Worm (Caenorhabditis elegans) whole organism, L4 larva: Measurements from ENCODE around the gene Y11D7A.5.
A peak's percentile ranks its signal among the peaks of the same experiment; 100 is the strongest.

Source experiments
- F10B5.3 ChIP-seq: sonication (generic microtip); optimal IDR thresholded peaks from 2 replicates; lab custom pipeline; 2016; ENCODE audit warnings: mild to moderate bottlenecking, missing genetic modification characterization, missing compliant biosample characterization
- F37D6.2 ChIP-seq: sonication (generic microtip); optimal IDR thresholded peaks from 2 replicates; lab custom pipeline; 2016; ENCODE audit warnings: mild to moderate bottlenecking, missing genetic modification characterization, missing compliant biosample characterization
- Y105C5A.15 ChIP-seq: fragments of 200-800 bp; sonication (Bioruptor generic); IDR thresholded peaks from 2 replicates; pipeline ENCODE4 v1.3.6; 2022; ENCODE audit warnings: missing genetic modification characterization, missing compliant biosample characterization
- Y75B8A.6 ChIP-seq: fragments of 200-800 bp; sonication (Bioruptor generic); IDR thresholded peaks from 2 replicates; pipeline ENCODE4 v1.3.6; 2022; ENCODE audit warnings: missing genetic modification reagents, missing genetic modification characterization, missing compliant biosample characterization
- ZK546.5 ChIP-seq, 2 experiments: sonication (generic microtip); optimal IDR thresholded peaks; 2 replicates each; lab custom pipeline; 2017; ENCODE audit warnings: missing biosample characterization in 2 of 2, missing genetic modification characterization in 2 of 2
- aha-1 ChIP-seq: fragments of 150-350 bp; peaks from one replicate; lab custom pipeline; 2014; ENCODE audit warnings: missing biosample characterization, missing genetic modification characterization
- ceh-20 ChIP-seq: fragments of 200-800 bp; sonication (Bioruptor generic); IDR thresholded peaks from 2 replicates; pipeline ENCODE4 v1.3.6; 2022; ENCODE audit warnings: missing genetic modification reagents, missing genetic modification characterization, missing compliant biosample characterization
- ceh-28 ChIP-seq: fragments of 150-350 bp; optimal IDR thresholded peaks from 2 replicates; lab custom pipeline; 2014; ENCODE audit warnings: missing biosample characterization, missing genetic modification reagents, missing genetic modification characterization
- ceh-44 ChIP-seq: fragments of 200-800 bp; sonication (Bioruptor generic); IDR thresholded peaks from 2 replicates; pipeline ENCODE4 v1.3.6; 2022; ENCODE audit warnings: missing genetic modification reagents, missing genetic modification characterization, missing compliant biosample characterization
- ceh-82 ChIP-seq: sonication (generic microtip); optimal IDR thresholded peaks from 2 replicates; lab custom pipeline; 2017; ENCODE audit warnings: missing biosample characterization, missing genetic modification characterization
- ces-1 ChIP-seq: fragments of 150-350 bp; sonication (generic microtip); optimal IDR thresholded peaks from 4 replicates; lab custom pipeline; 2014; ENCODE audit warnings: missing biosample characterization, missing genetic modification reagents, missing genetic modification characterization
- cey-2 ChIP-seq: sonication (generic microtip); optimal IDR thresholded peaks from 3 replicates; lab custom pipeline; 2017; ENCODE audit warnings: missing genetic modification characterization, mild to moderate bottlenecking, missing compliant biosample characterization, antibody characterized with exemption, borderline replicate concordance; ENCODE audit not compliant: insufficient read depth
- ctbp-1 ChIP-seq: fragments of 200-800 bp; sonication (Bioruptor generic); IDR thresholded peaks from 2 replicates; pipeline ENCODE4 v1.3.6; 2022; ENCODE audit warnings: missing genetic modification reagents, missing genetic modification characterization, missing compliant biosample characterization
- daf-16 ChIP-seq, 3 experiments: sonication (generic microtip); optimal IDR thresholded peaks; 2 replicates each; lab custom pipeline; 2016 to 2017; ENCODE audit warnings: missing genetic modification characterization in 3 of 3, missing genetic modification reagents in 3 of 3, mild to moderate bottlenecking in 2 of 3, missing compliant biosample characterization in 2 of 3, missing biosample characterization in 1 of 3, moderate library complexity in 1 of 3
- dmd-6 ChIP-seq: fragments of 200-800 bp; sonication (Bioruptor generic); IDR thresholded peaks from 2 replicates; pipeline ENCODE4 v1.3.6; 2022; ENCODE audit warnings: missing genetic modification reagents, missing genetic modification characterization, missing compliant biosample characterization
- dpl-1 ChIP-seq: fragments of 150-350 bp; optimal IDR thresholded peaks from 2 replicates; lab custom pipeline; 2014; ENCODE audit warnings: missing biosample characterization, missing genetic modification reagents, missing genetic modification characterization
- duxl-1 ChIP-seq: sonication (generic microtip); optimal IDR thresholded peaks from 2 replicates; lab custom pipeline; 2016; ENCODE audit warnings: mild to moderate bottlenecking, missing genetic modification characterization, moderate library complexity, missing compliant biosample characterization; ENCODE audit not compliant: poor library complexity
- dve-1 ChIP-seq: sonication (generic microtip); optimal IDR thresholded peaks from 2 replicates; lab custom pipeline; 2017; ENCODE audit warnings: antibody characterized with exemption, mild to moderate bottlenecking, missing genetic modification characterization, missing compliant biosample characterization; ENCODE audit not compliant: insufficient read depth
- egl-43 ChIP-seq: fragments of 200-800 bp; sonication (Bioruptor generic); IDR thresholded peaks from 2 replicates; pipeline ENCODE4 v1.3.6; 2022; ENCODE audit warnings: missing genetic modification reagents, missing genetic modification characterization, missing compliant biosample characterization
- fkh-10 ChIP-seq: fragments of 150-350 bp; optimal IDR thresholded peaks from 2 replicates; lab custom pipeline; 2014; ENCODE audit warnings: missing biosample characterization, missing genetic modification reagents, missing genetic modification characterization
- gei-8 ChIP-seq: fragments of 200-800 bp; sonication (Bioruptor generic); optimal IDR thresholded peaks from 2 replicates; lab custom pipeline; 2018; ENCODE audit warnings: mild to moderate bottlenecking, missing genetic modification characterization, missing compliant biosample characterization
- hif-1 ChIP-seq, 2 experiments: sonication (generic microtip); optimal IDR thresholded peaks; 2 replicates each; lab custom pipeline; 2016 to 2017; ENCODE audit warnings: missing compliant biosample characterization in 2 of 2, missing genetic modification characterization in 2 of 2, missing genetic modification reagents in 2 of 2, missing genotype in 2 of 2, mild to moderate bottlenecking in 1 of 2
- hlh-11 ChIP-seq: fragments of 200-800 bp; sonication (Bioruptor generic); optimal IDR thresholded peaks from 2 replicates; lab custom pipeline; 2018; ENCODE audit warnings: mild to moderate bottlenecking, missing genetic modification characterization, missing compliant biosample characterization
- hmg-1.1 ChIP-seq: fragments of 200-800 bp; sonication (Bioruptor generic); IDR thresholded peaks from 2 replicates; pipeline ENCODE4 v1.3.6; 2022; ENCODE audit warnings: missing genetic modification reagents, missing genetic modification characterization, missing compliant biosample characterization
- jun-1 ChIP-seq: fragments of 150-350 bp; optimal IDR thresholded peaks from 2 replicates; lab custom pipeline; 2014; ENCODE audit warnings: missing biosample characterization, missing genetic modification reagents, missing genetic modification characterization
- lin-1 ChIP-seq: fragments of 200-800 bp; sonication (Bioruptor generic); IDR thresholded peaks from 2 replicates; pipeline ENCODE4 v1.3.6; 2022; ENCODE audit warnings: missing genetic modification reagents, missing genetic modification characterization, missing compliant biosample characterization
- lin-13 ChIP-seq: fragments of 150-350 bp; optimal IDR thresholded peaks from 2 replicates; lab custom pipeline; 2014; ENCODE audit warnings: missing biosample characterization, missing genetic modification reagents, missing genetic modification characterization
- lsy-2 ChIP-seq, 2 experiments: fragments of 150-350 bp in 1 of 2; sonication (generic microtip) in 1 of 2; optimal IDR thresholded peaks; 2 replicates each; lab custom pipeline; 2014 to 2017; ENCODE audit warnings: missing biosample characterization in 2 of 2, missing genetic modification characterization in 2 of 2
- mdl-1 ChIP-seq, 2 experiments: fragments of 150-350 bp in 1 of 2; sonication (generic microtip) in 1 of 2; optimal IDR thresholded peaks; 2 replicates each; lab custom pipeline; 2014 to 2017; ENCODE audit warnings: missing biosample characterization in 2 of 2, missing genetic modification characterization in 2 of 2
- mep-1 ChIP-seq: fragments of 150-350 bp; sonication (generic microtip); optimal IDR thresholded peaks from 3 replicates; lab custom pipeline; 2014; ENCODE audit warnings: missing biosample characterization, missing genetic modification characterization
- mes-2 ChIP-seq: sonication (generic microtip); optimal IDR thresholded peaks from 2 replicates; lab custom pipeline; 2016; ENCODE audit warnings: missing genotype, mild to moderate bottlenecking, missing genetic modification characterization, missing compliant biosample characterization; ENCODE audit not compliant: poor library complexity, severe bottlenecking
- nhr-11 ChIP-seq: fragments of 150-350 bp; optimal IDR thresholded peaks from 2 replicates; lab custom pipeline; 2014; ENCODE audit warnings: missing biosample characterization, missing genetic modification characterization
- nhr-237 ChIP-seq: sonication (generic microtip); optimal IDR thresholded peaks from 2 replicates; lab custom pipeline; 2017; ENCODE audit warnings: missing biosample characterization, missing genetic modification characterization
- nhr-42 ChIP-seq: fragments of 200-800 bp; sonication (Bioruptor generic); IDR thresholded peaks from 2 replicates; pipeline ENCODE4 v1.3.6; 2022; ENCODE audit warnings: missing genetic modification characterization, missing compliant biosample characterization
- nhr-77 ChIP-seq: fragments of 150-350 bp; optimal IDR thresholded peaks from 2 replicates; lab custom pipeline; 2014; ENCODE audit warnings: missing biosample characterization, missing genetic modification characterization
- pha-4 ChIP-seq, 2 experiments: fragments of 150-350 bp in 1 of 2; fragments of 200-800 bp in 1 of 2; sonication (Bioruptor generic) in 1 of 2; IDR thresholded peaks in 1 of 2; optimal IDR thresholded peaks in 1 of 2; 2 replicates each; pipeline versions ENCODE4 v1.3.6 to Lab custom; 2014 to 2022; ENCODE audit warnings: missing genetic modification characterization in 2 of 2, missing genetic modification reagents in 2 of 2, missing biosample characterization in 1 of 2, missing compliant biosample characterization in 1 of 2
- php-3 ChIP-seq: fragments of 200-800 bp; sonication (Bioruptor generic); IDR thresholded peaks from 2 replicates; pipeline ENCODE4 v1.3.6; 2022; ENCODE audit warnings: missing genetic modification reagents, missing genetic modification characterization, missing compliant biosample characterization
- saeg-2 ChIP-seq: fragments of 200-800 bp; sonication (Bioruptor generic); IDR thresholded peaks from 2 replicates; pipeline ENCODE4 v1.3.6; 2022; ENCODE audit warnings: missing genetic modification reagents, missing genetic modification characterization, missing compliant biosample characterization
- set-16 ChIP-seq: fragments of 200-800 bp; sonication (Bioruptor generic); IDR thresholded peaks from 2 replicates; pipeline ENCODE4 v1.3.6; 2022; ENCODE audit warnings: missing genetic modification reagents, missing genetic modification characterization, missing compliant biosample characterization
- snpc-4 ChIP-seq: fragments of 150-350 bp; optimal IDR thresholded peaks from 2 replicates; lab custom pipeline; 2014; ENCODE audit warnings: missing biosample characterization, missing genetic modification characterization
- tra-1 ChIP-seq: fragments of 200-800 bp; sonication (Bioruptor generic); IDR thresholded peaks from 2 replicates; pipeline ENCODE4 v1.3.6; 2022; ENCODE audit warnings: missing genetic modification reagents, missing genetic modification characterization, missing compliant biosample characterization
- unc-62 ChIP-seq, 3 experiments: fragments of 150-350 bp in 1 of 3; sonication (generic microtip); optimal IDR thresholded peaks in 2 of 3; peaks in 1 of 3; 1 replicate in 1 of 3; 2 replicates in 2 of 3; lab custom pipeline; 2014 to 2017; ENCODE audit warnings: missing biosample characterization in 3 of 3, missing genetic modification characterization in 3 of 3, missing genetic modification reagents in 3 of 3, missing genotype in 1 of 3
- vab-7 ChIP-seq: fragments of 200-800 bp; sonication (Bioruptor generic); IDR thresholded peaks from 2 replicates; pipeline ENCODE4 v1.3.6; 2022; ENCODE audit warnings: missing genetic modification reagents, missing genetic modification characterization, missing compliant biosample characterization
- zfp-3 ChIP-seq: fragments of 200-800 bp; sonication (Bioruptor generic); conservative IDR thresholded peaks from 2 replicates; pipeline ENCODE4 v1.3.6; 2022; ENCODE audit warnings: missing genetic modification reagents, missing genetic modification characterization, missing compliant biosample characterization
- ztf-7 ChIP-seq: fragments of 150-350 bp; optimal IDR thresholded peaks from 2 replicates; lab custom pipeline; 2014; ENCODE audit warnings: missing biosample characterization, missing genetic modification characterization

Y11D7A.5 gene

DNA sequence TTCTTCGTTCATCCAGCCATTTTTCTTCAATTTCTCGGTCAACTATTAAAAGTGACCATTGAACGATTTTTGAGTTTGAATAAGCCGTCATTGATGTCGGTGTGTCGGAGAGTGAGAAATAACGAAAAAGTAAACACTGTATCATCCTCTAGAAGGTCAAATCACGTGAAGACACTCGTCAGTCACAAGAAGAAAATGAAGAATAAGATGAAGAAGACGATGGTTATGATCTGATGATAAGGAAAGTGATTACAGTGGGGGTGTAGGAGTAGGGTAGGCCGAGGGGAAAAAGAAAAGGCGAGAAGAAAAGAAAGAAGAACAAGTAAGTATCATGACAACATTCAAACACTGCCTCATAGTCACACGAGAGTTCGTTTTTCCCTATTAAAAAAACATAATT is 47.2 kb downstream of the Y11D7A.5 start (continued):
- TF ChIP-seq cey-2 (tag; lab: Kevin White, UChicago) (no peak), hmg-1.1 (GFP tag; lab: Robert Waterston, UW) (0 out of 2 replicates have a peak, but pooled peaks have one; percentile 7), zfp-3 (GFP tag; lab: Robert Waterston, UW) (0 out of 2 replicates have a peak, but pooled peaks have one; percentile 34), nhr-77 (tag; lab: Kevin White, UChicago) (peak; percentile 75), lsy-2 (tag; optimal IDR thresholded peaks at IDR 0.05; lab: Kevin White, UChicago) (peak; percentile 44 to 58), F37D6.2 (tag; lab: Kevin White, UChicago) (no peak), gei-8 (no peak), ztf-7 (tag; lab: Kevin White, UChicago) (no peak), ceh-82 (tag; lab: Kevin White, UChicago) (no peak), snpc-4 (no peak)

DNA sequence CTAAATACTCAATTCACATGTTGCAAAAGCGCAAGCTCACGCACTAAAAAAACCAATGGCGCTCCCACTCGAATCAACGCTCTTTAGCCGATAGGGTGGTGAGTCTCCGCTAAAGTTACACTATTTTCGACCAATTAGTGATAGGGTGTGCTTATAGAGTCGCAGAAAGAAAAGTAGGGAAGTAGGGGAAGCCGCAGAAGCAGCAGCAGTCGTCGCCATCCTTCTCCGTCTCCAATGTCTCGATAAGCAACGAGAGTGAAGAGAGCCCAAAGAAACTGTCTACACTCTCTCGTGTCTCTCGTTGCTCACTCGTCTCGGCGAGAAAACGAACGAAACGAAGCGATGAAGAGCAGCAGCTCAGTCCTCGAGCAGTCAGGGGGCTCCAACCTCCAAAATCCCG is 48.6 kb downstream of the Y11D7A.5 start:
- peak; percentile 23 for TF ChIP-seq lin-13 (GFP tag; lab: Kevin White, UChicago)
- TF ChIP-seq ces-1, result peak; percentile 26
- no peak for TF ChIP-seq ceh-28 (tag; lab: Kevin White, UChicago)
- peak; percentile 56 for TF ChIP-seq mep-1 (tag; lab: Kevin White, UChicago)
- TF ChIP-seq Y105C5A.15, result no peak
- TF ChIP-seq F37D6.2 (tag; lab: Kevin White, UChicago), result peak; percentile 16
- peak in 1 of 2 experiments; percentile 45 for TF ChIP-seq mdl-1 (tag; optimal IDR thresholded peaks at IDR 0.05; lab: Kevin White, UChicago)
- peak; percentile 97 for TF ChIP-seq aha-1
- TF ChIP-seq nhr-42, result 0 out of 2 replicates have a peak, but pooled peaks have one; percentile 33
- TF ChIP-seq ceh-20 (GFP tag; lab: Robert Waterston, UW), result peak; percentile 77; the same call in 1 of the 2 replicates
- peak in 1 of 2 experiments; percentile 14 for TF ChIP-seq unc-62 (GFP tag; optimal IDR thresholded peaks at IDR 0.05 in 1 of 2; lab: Kevin White, UChicago)
- TF ChIP-seq unc-62 (tag; optimal IDR thresholded peaks at IDR 0.05; lab: Kevin White, UChicago), result no peak
- peak; percentile 82 for TF ChIP-seq mes-2 (tag; lab: Kevin White, UChicago)
- TF ChIP-seq php-3 (GFP tag; lab: Robert Waterston, UW), result 0 out of 2 replicates have a peak, but pooled peaks have one; percentile 30
- TF ChIP-seq nhr-11 (tag; lab: Kevin White, UChicago), result peak; percentile 73
- no peak for TF ChIP-seq nhr-237 (tag; lab: Kevin White, UChicago)
- peak; percentile 65; the same call in 1 of the 2 replicates for TF ChIP-seq tra-1 (GFP tag; lab: Robert Waterston, UW)
- TF ChIP-seq saeg-2 (GFP tag; lab: Robert Waterston, UW), result 0 out of 2 replicates have a peak, but pooled peaks have one; percentile 8
- TF ChIP-seq duxl-1 (tag; lab: Kevin White, UChicago), result peak; percentile 18
- peak; percentile 79 for TF ChIP-seq set-16 (GFP tag; lab: Robert Waterston, UW)
- peak; percentile 37 for TF ChIP-seq dpl-1 (GFP tag; lab: Kevin White, UChicago)
- TF ChIP-seq lsy-2 (tag; optimal IDR thresholded peaks at IDR 0.05; lab: Kevin White, UChicago), result peak in 1 of 2 experiments; percentile 63
- peak; percentile 60 for TF ChIP-seq pha-4 (GFP tag; IDR thresholded peaks at IDR 0.05; lab: Robert Waterston, UW)
- TF ChIP-seq pha-4 (tag; optimal IDR thresholded peaks at IDR 0.05; lab: Kevin White, UChicago), result peak; percentile 83
- TF ChIP-seq zfp-3 (GFP tag; lab: Robert Waterston, UW), result 0 out of 2 replicates have a peak, but pooled peaks have one; percentile 9
- peak; percentile 5 for TF ChIP-seq fkh-10 (GFP tag; lab: Kevin White, UChicago)
- TF ChIP-seq hlh-11, result peak; percentile 67
- no peak for TF ChIP-seq ceh-44 (GFP tag; lab: Robert Waterston, UW)
- TF ChIP-seq lin-1 (GFP tag; lab: Robert Waterston, UW), result peak; percentile 49; the same call in 1 of the 2 replicates
- peak; percentile 82 for TF ChIP-seq egl-43 (GFP tag; lab: Robert Waterston, UW)
- peak in 1 of 2 experiments; percentile 44 for TF ChIP-seq daf-16 (GFP tag; optimal IDR thresholded peaks at IDR 0.05; lab: Kevin White, UChicago)
- peak; percentile 42 for TF ChIP-seq daf-16 (tag; optimal IDR thresholded peaks at IDR 0.05; lab: Kevin White, UChicago)
- no peak for TF ChIP-seq Y75B8A.6 (GFP tag; lab: Robert Waterston, UW)
- TF ChIP-seq dve-1, result peak; percentile 50
- TF ChIP-seq ZK546.5 (tag; optimal IDR thresholded peaks at IDR 0.05; lab: Kevin White, UChicago), result no peak
- peak; percentile 84 for TF ChIP-seq hmg-1.1 (GFP tag; lab: Robert Waterston, UW)
- peak; percentile 41 for TF ChIP-seq jun-1
- TF ChIP-seq F10B5.3 (tag; lab: Kevin White, UChicago), result no peak
- TF ChIP-seq ctbp-1 (GFP tag; lab: Robert Waterston, UW), result peak; percentile 52
- peak; percentile 71 for TF ChIP-seq dmd-6 (GFP tag; lab: Robert Waterston, UW)
- TF ChIP-seq hif-1 (tag; optimal IDR thresholded peaks at IDR 0.05; lab: Kevin White, UChicago), result peak in 1 of 2 experiments; percentile 69
- peak; percentile 52; the same call in 1 of the 2 replicates for TF ChIP-seq vab-7 (GFP tag; lab: Robert Waterston, UW)
